Fruit fly (Drosophila melanogaster) whole organism, wandering third instar larva: ENCODE data around the gene Cpr30B.
A peak's percentile ranks its signal among the peaks of the same experiment; 100 is the strongest.

Experiments used
- Abd-B ChIP-seq: fragments of >200 bp; optimal IDR thresholded peaks from 2 replicates; lab custom pipeline; 2017; ENCODE audit warnings: missing biosample characterization, missing genetic modification characterization
- CG32264 ChIP-seq: fragments of 200-800 bp; sonication (Bioruptor generic); optimal IDR thresholded peaks from 2 replicates; lab custom pipeline; 2016; ENCODE audit warnings: missing biosample characterization, missing genetic modification characterization
- CG9705 ChIP-seq: fragments of 200-800 bp; sonication (Bioruptor generic); optimal IDR thresholded peaks from 2 replicates; lab custom pipeline; 2018; ENCODE audit warnings: missing biosample characterization, mild to moderate bottlenecking, missing genetic modification characterization
- CrebA ChIP-seq: fragments of 200-800 bp; sonication (Bioruptor generic); optimal IDR thresholded peaks from 2 replicates; lab custom pipeline; 2016; ENCODE audit warnings: missing biosample characterization, mild to moderate bottlenecking, missing genetic modification characterization, borderline replicate concordance
- Dfd ChIP-seq: fragments of >200 bp; optimal IDR thresholded peaks from 2 replicates; lab custom pipeline; 2017; ENCODE audit warnings: missing biosample characterization, missing genetic modification characterization
- Dif ChIP-seq: fragments of 200-275, 200-300 bp; sonication (Bioruptor generic); optimal IDR thresholded peaks from 2 replicates; lab custom pipeline; 2018; ENCODE audit warnings: missing biosample characterization, missing genetic modification characterization; ENCODE audit not compliant: partially characterized antibody
- GATAd ChIP-seq: sonication (Bioruptor generic); optimal IDR thresholded peaks from 2 replicates; lab custom pipeline; 2016; ENCODE audit warnings: missing biosample characterization, missing genetic modification characterization
- HLH106 ChIP-seq: fragments of 200-800 bp; optimal IDR thresholded peaks from 3 replicates; lab custom pipeline; 2019; ENCODE audit warnings: missing biosample characterization, mild to moderate bottlenecking, missing genetic modification characterization, moderate library complexity
- Hr78 ChIP-seq: fragments of >200 bp; optimal IDR thresholded peaks from 2 replicates; lab custom pipeline; 2017; ENCODE audit warnings: missing biosample characterization, missing genetic modification characterization
- Hr83 ChIP-seq: fragments of 200-300 bp; sonication (Bioruptor generic); optimal IDR thresholded peaks from 2 replicates; lab custom pipeline; 2016; ENCODE audit warnings: missing biosample characterization, mild to moderate bottlenecking, missing genetic modification characterization, moderate library complexity; ENCODE audit not compliant: poor library complexity, severe bottlenecking
- Jra ChIP-seq: sonication (Bioruptor generic); optimal IDR thresholded peaks from 2 replicates; lab custom pipeline; 2016; ENCODE audit warnings: missing biosample characterization, missing genetic modification characterization
- Mio ChIP-seq: sonication (Bioruptor generic); optimal IDR thresholded peaks from 2 replicates; lab custom pipeline; 2016; ENCODE audit warnings: missing biosample characterization, missing genetic modification characterization
- Myc ChIP-seq: fragments of >200 bp; optimal IDR thresholded peaks from 2 replicates; lab custom pipeline; 2017
- Rel ChIP-seq, 2 experiments: fragments of 200-800 bp; sonication (Bioruptor generic) in 1 of 2; optimal IDR thresholded peaks; 2 replicates in 1 of 2; 3 replicates in 1 of 2; lab custom pipeline; 2016 to 2019; ENCODE audit warnings: mild to moderate bottlenecking in 2 of 2, missing biosample characterization in 2 of 2, missing genetic modification characterization in 2 of 2, moderate library complexity in 1 of 2
- Sp1 ChIP-seq: fragments of 200-800 bp; sonication (Bioruptor generic); optimal IDR thresholded peaks from 3 replicates; lab custom pipeline; 2019; ENCODE audit warnings: missing biosample characterization, mild to moderate bottlenecking, missing genetic modification characterization, moderate library complexity
- br ChIP-seq: fragments of 200-800 bp; sonication (Bioruptor generic); optimal IDR thresholded peaks from 2 replicates; lab custom pipeline; 2016; ENCODE audit warnings: missing biosample characterization, missing genetic modification characterization
- brk ChIP-seq: fragments of 200-800 bp; sonication (Bioruptor generic); optimal IDR thresholded peaks from 2 replicates; lab custom pipeline; 2016; ENCODE audit warnings: missing biosample characterization, mild to moderate bottlenecking, missing genetic modification characterization
- dl ChIP-seq, 2 experiments: fragments of 175-275, 200-275 bp in 1 of 2; fragments of 200-275 bp in 1 of 2; sonication (Bioruptor generic); optimal IDR thresholded peaks; lab custom pipeline; 2018; ENCODE audit warnings: mild to moderate bottlenecking in 2 of 2, missing biosample characterization in 2 of 2, missing genetic modification characterization in 2 of 2, moderate library complexity in 2 of 2; ENCODE audit not compliant: partially characterized antibody in 2 of 2, insufficient read depth in 1 of 2
- dmrt93B ChIP-seq: fragments of 200-800 bp; sonication (Bioruptor generic); optimal IDR thresholded peaks from 2 replicates; lab custom pipeline; 2018; ENCODE audit warnings: missing biosample characterization, mild to moderate bottlenecking, missing genetic modification characterization
- dsf ChIP-seq: sonication (Bioruptor generic); optimal IDR thresholded peaks from 2 replicates; lab custom pipeline; 2016; ENCODE audit warnings: missing biosample characterization, missing genetic modification characterization, borderline replicate concordance
- ey ChIP-seq: fragments of 200-800 bp; sonication (Bioruptor generic); optimal IDR thresholded peaks from 2 replicates; lab custom pipeline; 2016; ENCODE audit warnings: missing biosample characterization, missing genetic modification characterization
- foxo ChIP-seq, 2 experiments: fragments of 200-800 bp; sonication (Bioruptor generic); optimal IDR thresholded peaks; 2 replicates in 1 of 2; 3 replicates in 1 of 2; lab custom pipeline; 2016 to 2017; ENCODE audit warnings: missing biosample characterization in 2 of 2, missing genetic modification characterization in 2 of 2
- fru ChIP-seq: fragments of 200-800 bp; sonication (Bioruptor generic); optimal IDR thresholded peaks from 3 replicates; lab custom pipeline; 2016; ENCODE audit warnings: missing biosample characterization, mild to moderate bottlenecking, missing genetic modification characterization
- pan ChIP-seq: fragments of >200 bp; optimal IDR thresholded peaks from 2 replicates; lab custom pipeline; 2017
- psq ChIP-seq: fragments of 200-800 bp; sonication (Bioruptor generic); optimal IDR thresholded peaks from 3 replicates; lab custom pipeline; 2017; ENCODE audit warnings: missing biosample characterization, mild to moderate bottlenecking, missing genetic modification characterization, moderate library complexity
- rgr ChIP-seq: fragments of 200-800 bp; sonication (Bioruptor generic); optimal IDR thresholded peaks from 3 replicates; lab custom pipeline; 2016; ENCODE audit warnings: missing biosample characterization, mild to moderate bottlenecking, missing genetic modification characterization
- sage ChIP-seq: fragments of 200-800 bp; sonication (Bioruptor generic); optimal IDR thresholded peaks from 2 replicates; lab custom pipeline; 2016; ENCODE audit warnings: missing biosample characterization, mild to moderate bottlenecking, missing genetic modification characterization
- sv ChIP-seq: fragments of 200-800 bp; sonication (Bioruptor generic); optimal IDR thresholded peaks from 3 replicates; lab custom pipeline; 2016; ENCODE audit warnings: missing biosample characterization, missing genetic modification characterization
- tai ChIP-seq: sonication (Bioruptor generic); optimal IDR thresholded peaks from 2 replicates; lab custom pipeline; 2016; ENCODE audit warnings: missing biosample characterization, missing genetic modification characterization

The Cpr30B gene

dm6 chr2L:9529858-9530378, 12.8 kb upstream of the Cpr30B start:
- TF ChIP-seq fru (GFP tag; lab: Kevin White, UChicago): no peak
- no peak for TF ChIP-seq Myc (lab: Kevin White, UChicago)
- no peak for TF ChIP-seq pan (lab: Kevin White, UChicago)
- no peak for TF ChIP-seq brk
- TF ChIP-seq Rel (GFP tag; optimal IDR thresholded peaks at IDR 0.05; lab: Kevin White, UChicago): no peak
- TF ChIP-seq Rel (tag; optimal IDR thresholded peaks at IDR 0.05; lab: Kevin White, UChicago): no peak
- no peak for TF ChIP-seq Jra (GFP tag; lab: Kevin White, UChicago)
- no peak for TF ChIP-seq CG9705 (GFP tag; lab: Kevin White, UChicago)
- TF ChIP-seq dsf (GFP tag; lab: Kevin White, UChicago): no peak
- no peak for TF ChIP-seq Abd-B (GFP tag; lab: Kevin White, UChicago)
- no peak for TF ChIP-seq psq
- no peak for TF ChIP-seq sv (GFP tag; lab: Kevin White, UChicago)

- no peak for TF ChIP-seq rgr
- no peak for TF ChIP-seq Hr83
- TF ChIP-seq dsf (GFP tag; lab: Kevin White, UChicago): no peak
- TF ChIP-seq fru (GFP tag; lab: Kevin White, UChicago): peak; percentile 36
- no peak for TF ChIP-seq pan (lab: Kevin White, UChicago)
- TF ChIP-seq Dif: no peak
- TF ChIP-seq Mio: no peak
- TF ChIP-seq brk: no peak
- TF ChIP-seq dmrt93B (GFP tag; lab: Kevin White, UChicago): no peak
Measured at dm6 chr2L:9539988-9540573, 2.6 kb upstream of the Cpr30B start, which contains the start of gene CG17855. Gene CG17855, plus strand, starts transcription at chr2L:9540523.

- no peak for TF ChIP-seq CrebA
- no peak for TF ChIP-seq tai (GFP tag; lab: Kevin White, UChicago)
- no peak for TF ChIP-seq Rel (GFP tag; optimal IDR thresholded peaks at IDR 0.05; lab: Kevin White, UChicago)
- no peak for TF ChIP-seq Rel (tag; optimal IDR thresholded peaks at IDR 0.05; lab: Kevin White, UChicago)
- no peak for TF ChIP-seq Hr78
- no peak for TF ChIP-seq brk
- TF ChIP-seq CG32264 (GFP tag; lab: Kevin White, UChicago): no peak
- no peak for TF ChIP-seq pan (lab: Kevin White, UChicago)
- no peak for TF ChIP-seq Mio
- TF ChIP-seq Sp1 (GFP tag; lab: Kevin White, UChicago): no peak
- no peak for TF ChIP-seq HLH106 (tag; lab: Kevin White, UChicago)
- TF ChIP-seq Jra (GFP tag; lab: Kevin White, UChicago): no peak
- TF ChIP-seq Hr83: no peak
Measured at dm6 chr2L:9543871-9544270, 1.2 kb downstream of the Cpr30B start, which contains the start of gene CG13113. Gene CG13113, plus strand, starts transcription at chr2L:9544171.

dm6 chr2L:9545511-9545910, 2.8 kb downstream of the Cpr30B start, which contains the start of gene CG13114:
Gene CG13114, plus strand, starts transcription at chr2L:9545811.
- TF ChIP-seq sage (GFP tag; lab: Kevin White, UChicago) (no peak), ey (GFP tag; lab: Kevin White, UChicago) (no peak), Dfd (GFP tag; lab: Kevin White, UChicago) (no peak), pan (lab: Kevin White, UChicago) (no peak), CG9705 (GFP tag; lab: Kevin White, UChicago) (no peak)

dm6 chr2L:9550880-9551279, 8.2 kb downstream of the Cpr30B start:
- no peak for TF ChIP-seq fru (GFP tag; lab: Kevin White, UChicago)

- no peak for TF ChIP-seq dsf (GFP tag; lab: Kevin White, UChicago)
- no peak for TF ChIP-seq foxo (GFP tag; optimal IDR thresholded peaks at IDR 0.05; lab: Kevin White, UChicago)
- TF ChIP-seq HLH106 (tag; lab: Kevin White, UChicago): no peak
- TF ChIP-seq Hr83: no peak
- TF ChIP-seq CG32264 (GFP tag; lab: Kevin White, UChicago): no peak
- TF ChIP-seq brk: no peak
- TF ChIP-seq Mio: no peak
- TF ChIP-seq dl (GFP tag; optimal IDR thresholded peaks at IDR 0.05; lab: Kevin White, UChicago; ENCODE audit: insufficient read depth in 1 of 2, partially characterized antibody in 2 of 2): no peak
- TF ChIP-seq ey (GFP tag; lab: Kevin White, UChicago): no peak
- no peak for TF ChIP-seq pan (lab: Kevin White, UChicago)
- TF ChIP-seq sage (GFP tag; lab: Kevin White, UChicago): no peak
- no peak for TF ChIP-seq sv (GFP tag; lab: Kevin White, UChicago)
- TF ChIP-seq Hr78: no peak
- TF ChIP-seq Myc (lab: Kevin White, UChicago): no peak
- TF ChIP-seq Rel (GFP tag; optimal IDR thresholded peaks at IDR 0.05; lab: Kevin White, UChicago): no peak
- TF ChIP-seq Rel (tag; optimal IDR thresholded peaks at IDR 0.05; lab: Kevin White, UChicago): no peak
- no peak for TF ChIP-seq GATAd (GFP tag; lab: Kevin White, UChicago)
- no peak for TF ChIP-seq Dfd (GFP tag; lab: Kevin White, UChicago)
- no peak for TF ChIP-seq Jra (GFP tag; lab: Kevin White, UChicago)
- TF ChIP-seq br (GFP tag; lab: Kevin White, UChicago): no peak
Measured at dm6 chr2L:9557858-9558257, 15.2 kb downstream of the Cpr30B start.
